Fruit fly (Drosophila melanogaster) whole organism, embryonic: ENCODE data around the gene atl.
A peak's percentile ranks its signal among the peaks of the same experiment; 100 is the strongest.

Experiments used
- Ada2b ChIP-seq: fragments of 200-800 bp; sonication (Bioruptor generic); IDR thresholded peaks from 2 replicates; pipeline ENCODE4 v1.3.6; 2022; ENCODE audit warnings: missing biosample characterization, missing genetic modification characterization
- BtbVII ChIP-seq: fragments of 200-800 bp; sonication (Bioruptor generic); optimal IDR thresholded peaks from 3 replicates; lab custom pipeline; 2017; ENCODE audit warnings: missing biosample characterization, mild to moderate bottlenecking, missing genetic modification characterization
- CG10267 ChIP-seq: fragments of 200-800 bp; sonication (Bioruptor generic); optimal IDR thresholded peaks from 2 replicates; lab custom pipeline; 2018; ENCODE audit warnings: missing biosample characterization, mild to moderate bottlenecking, missing genetic modification characterization, moderate library complexity
- CG10321 ChIP-seq: fragments of 200-800 bp; sonication (Bioruptor generic); IDR thresholded peaks from 2 replicates; pipeline ENCODE4 v1.3.6; 2022; ENCODE audit warnings: missing biosample characterization, missing genetic modification characterization
- CG11093 ChIP-seq: fragments of 200-800 bp; sonication (Bioruptor generic); IDR thresholded peaks from 3 replicates; pipeline ENCODE4 v1.3.6; 2022; ENCODE audit warnings: missing biosample characterization, missing genetic modification characterization
- CG12744 ChIP-seq: fragments of 200-800 bp; sonication (Bioruptor generic); optimal IDR thresholded peaks from 2 replicates; lab custom pipeline; 2016; ENCODE audit warnings: missing biosample characterization, missing genetic modification characterization
- CG13775 ChIP-seq: fragments of 200-800 bp; sonication (Bioruptor generic); optimal IDR thresholded peaks from 3 replicates; lab custom pipeline; 2017; ENCODE audit warnings: missing biosample characterization, mild to moderate bottlenecking, missing genetic modification characterization
- CG17802 ChIP-seq: fragments of 200-800 bp; sonication (Bioruptor generic); optimal IDR thresholded peaks from 2 replicates; lab custom pipeline; 2018; ENCODE audit warnings: missing biosample characterization, mild to moderate bottlenecking, missing genetic modification characterization, moderate library complexity
- CG17912 ChIP-seq: fragments of 200-800 bp; sonication (Bioruptor generic); optimal IDR thresholded peaks from 2 replicates; lab custom pipeline; 2018; ENCODE audit warnings: missing biosample characterization, mild to moderate bottlenecking, missing genetic modification characterization
- CG1792 ChIP-seq: fragments of 200-800 bp; sonication (Bioruptor generic); optimal IDR thresholded peaks from 2 replicates; lab custom pipeline; 2016; ENCODE audit warnings: missing biosample characterization, missing genetic modification characterization
- CG18011 ChIP-seq: fragments of 200-800 bp; sonication (Bioruptor generic); optimal IDR thresholded peaks from 2 replicates; lab custom pipeline; 2017; ENCODE audit warnings: missing biosample characterization, missing genetic modification characterization, mild to moderate bottlenecking, moderate library complexity, missing genotype
- CG18619 ChIP-seq: fragments of 200-800 bp; sonication (Bioruptor generic); optimal IDR thresholded peaks from 3 replicates; lab custom pipeline; 2017; ENCODE audit warnings: missing biosample characterization, mild to moderate bottlenecking, missing genetic modification characterization
- CG2678 ChIP-seq: fragments of 200-800 bp; sonication (Bioruptor generic); optimal IDR thresholded peaks from 3 replicates; lab custom pipeline; 2019; ENCODE audit warnings: missing biosample characterization, mild to moderate bottlenecking, missing genetic modification characterization, moderate library complexity
- CG30403 ChIP-seq: fragments of 200-800 bp; sonication (Bioruptor generic); optimal IDR thresholded peaks from 3 replicates; lab custom pipeline; 2016; ENCODE audit warnings: missing biosample characterization, missing genetic modification characterization
- CG6689 ChIP-seq: fragments of 200-800 bp; sonication (Bioruptor generic); IDR thresholded peaks from 2 replicates; pipeline ENCODE4 v1.3.6; 2022; ENCODE audit warnings: missing biosample characterization, missing genetic modification characterization
- CG7271 ChIP-seq: fragments of 200-800 bp; sonication (Bioruptor generic); optimal IDR thresholded peaks from 2 replicates; lab custom pipeline; 2018; ENCODE audit warnings: missing biosample characterization, mild to moderate bottlenecking, missing genetic modification characterization, moderate library complexity
- CG7963 ChIP-seq: fragments of 200-800 bp; sonication (Bioruptor generic); IDR thresholded peaks from 3 replicates; pipeline ENCODE4 v1.3.6; 2022; ENCODE audit warnings: missing biosample characterization, missing genetic modification characterization; ENCODE audit not compliant: partially characterized antibody
- CrebB ChIP-seq: fragments of 200-800 bp; sonication (Bioruptor generic); optimal IDR thresholded peaks from 3 replicates; lab custom pipeline; 2018; ENCODE audit warnings: missing biosample characterization, mild to moderate bottlenecking, missing genetic modification characterization
- D19B ChIP-seq: fragments of 200-800 bp; sonication (Bioruptor generic); optimal IDR thresholded peaks from 2 replicates; lab custom pipeline; 2017; ENCODE audit warnings: missing biosample characterization, mild to moderate bottlenecking, missing genetic modification characterization
- Dbx ChIP-seq: fragments of 200-800 bp; sonication (Bioruptor generic); IDR thresholded peaks from 3 replicates; pipeline ENCODE4 v1.3.6; 2022; ENCODE audit warnings: missing biosample characterization, missing genetic modification characterization
- E2f1 ChIP-seq: fragments of 200-800 bp; sonication (Bioruptor generic); IDR thresholded peaks from 2 replicates; pipeline ENCODE4 v1.3.6; 2022; ENCODE audit warnings: missing biosample characterization, missing genetic modification characterization
- E2f2 ChIP-seq: fragments of 200-800 bp; sonication (Bioruptor generic); IDR thresholded peaks from 2 replicates; pipeline ENCODE4 v1.3.6; 2022; ENCODE audit warnings: missing biosample characterization, missing genetic modification characterization
- Ets97D ChIP-seq: fragments of 200-800 bp; sonication (Bioruptor generic); optimal IDR thresholded peaks from 3 replicates; lab custom pipeline; 2016; ENCODE audit warnings: missing biosample characterization, missing genetic modification characterization
- Hr51 ChIP-seq, 2 experiments: fragments of 200-800 bp; sonication (Bioruptor generic); optimal IDR thresholded peaks; 2 replicates in 1 of 2; 3 replicates in 1 of 2; lab custom pipeline; 2016 to 2018; ENCODE audit warnings: missing biosample characterization in 2 of 2, missing genetic modification characterization in 2 of 2, mild to moderate bottlenecking in 1 of 2, moderate library complexity in 1 of 2
- NFAT ChIP-seq: fragments of 200-800 bp; sonication (Bioruptor generic); IDR thresholded peaks from 2 replicates; pipeline ENCODE4 v1.3.6; 2022; ENCODE audit warnings: missing biosample characterization, missing genetic modification characterization
- NK7.1 ChIP-seq: fragments of 200-800 bp; sonication (Bioruptor generic); optimal IDR thresholded peaks from 3 replicates; lab custom pipeline; 2016; ENCODE audit warnings: missing biosample characterization, missing genetic modification characterization
- Scr ChIP-seq: fragments of 200-800 bp; sonication (Bioruptor generic); IDR thresholded peaks from 2 replicates; pipeline ENCODE4 v1.3.6; 2022; ENCODE audit warnings: missing biosample characterization, missing genetic modification characterization; ENCODE audit not compliant: partially characterized antibody
- TFAM ChIP-seq: fragments of 200-800 bp; sonication (Bioruptor generic); optimal IDR thresholded peaks from 2 replicates; lab custom pipeline; 2017; ENCODE audit warnings: missing biosample characterization, missing genetic modification characterization, inconsistent platforms
- ac ChIP-seq: fragments of 200-800 bp; sonication (Bioruptor generic); optimal IDR thresholded peaks from 3 replicates; lab custom pipeline; 2017; ENCODE audit warnings: missing biosample characterization, mild to moderate bottlenecking, missing genetic modification characterization
- amos ChIP-seq: fragments of 200-800 bp; sonication (Bioruptor generic); IDR thresholded peaks from 2 replicates; pipeline ENCODE4 v1.3.6; 2022; ENCODE audit warnings: missing biosample characterization, missing genetic modification characterization; ENCODE audit not compliant: partially characterized antibody
- bbx ChIP-seq: fragments of 200-800 bp; sonication (Bioruptor generic); IDR thresholded peaks from 2 replicates; pipeline ENCODE4 v1.3.6; 2022; ENCODE audit warnings: missing biosample characterization, missing genetic modification characterization; ENCODE audit not compliant: partially characterized antibody
- cas ChIP-seq: fragments of 200-800 bp; sonication (Bioruptor generic); IDR thresholded peaks from 2 replicates; pipeline ENCODE4 v1.3.6; 2022; ENCODE audit warnings: missing biosample characterization, missing genetic modification characterization
- danr ChIP-seq: fragments of 200-800 bp; sonication (Bioruptor generic); IDR thresholded peaks from 2 replicates; pipeline ENCODE4 v1.3.6; 2022; ENCODE audit warnings: missing biosample characterization, missing genetic modification characterization
- dmrt99B ChIP-seq: fragments of 200-800 bp; sonication (Bioruptor generic); optimal IDR thresholded peaks from 2 replicates; lab custom pipeline; 2018; ENCODE audit warnings: missing biosample characterization, mild to moderate bottlenecking, missing genetic modification characterization, moderate library complexity
- fd96Cb ChIP-seq: fragments of 200-800 bp; sonication (Bioruptor generic); optimal IDR thresholded peaks from 2 replicates; lab custom pipeline; 2018; ENCODE audit warnings: missing biosample characterization, mild to moderate bottlenecking, missing genetic modification characterization, moderate library complexity
- gfzf ChIP-seq: fragments of 200-800 bp; sonication (Bioruptor generic); optimal IDR thresholded peaks from 2 replicates; lab custom pipeline; 2016; ENCODE audit warnings: missing biosample characterization, mild to moderate bottlenecking, missing genetic modification characterization, moderate library complexity
- gro ChIP-seq: fragments of 200-800 bp; sonication (Bioruptor generic); optimal IDR thresholded peaks from 2 replicates; lab custom pipeline; 2016; ENCODE audit warnings: missing biosample characterization, missing genetic modification characterization
- gsb ChIP-seq: fragments of 200-800 bp; sonication (Bioruptor generic); IDR thresholded peaks from 2 replicates; pipeline ENCODE4 v1.3.6; 2022; ENCODE audit warnings: missing biosample characterization, missing genetic modification characterization
- jing ChIP-seq: fragments of 200-800 bp; sonication (Bioruptor generic); optimal IDR thresholded peaks from 2 replicates; lab custom pipeline; 2018; ENCODE audit warnings: missing biosample characterization, mild to moderate bottlenecking, missing genetic modification characterization
- lilli ChIP-seq: fragments of 200-800 bp; sonication (Bioruptor generic); optimal IDR thresholded peaks from 3 replicates; lab custom pipeline; 2016; ENCODE audit warnings: missing biosample characterization, missing genetic modification characterization
- nerfin-2 ChIP-seq: fragments of 200-800 bp; sonication (Bioruptor generic); IDR thresholded peaks from 2 replicates; pipeline ENCODE4 v1.3.6; 2022; ENCODE audit warnings: missing biosample characterization, missing genetic modification characterization; ENCODE audit not compliant: partially characterized antibody
- otp ChIP-seq: fragments of 200-800 bp; sonication (Bioruptor generic); IDR thresholded peaks from 3 replicates; pipeline ENCODE4, ENCODE4 v1.3.6; 2022; ENCODE audit warnings: missing biosample characterization, missing genetic modification characterization
- p53 ChIP-seq: fragments of 200-800 bp; sonication (Bioruptor generic); optimal IDR thresholded peaks from 2 replicates; lab custom pipeline; 2016; ENCODE audit warnings: missing biosample characterization, missing genetic modification characterization
- pfk ChIP-seq: fragments of 200-800 bp; sonication (Bioruptor generic); optimal IDR thresholded peaks from 2 replicates; lab custom pipeline; 2018; ENCODE audit warnings: missing biosample characterization, mild to moderate bottlenecking, missing genetic modification characterization, moderate library complexity
- psq ChIP-seq: fragments of 200-800 bp; sonication (Bioruptor generic); optimal IDR thresholded peaks from 2 replicates; lab custom pipeline; 2017; ENCODE audit warnings: missing biosample characterization, missing genetic modification characterization
- schlank ChIP-seq: fragments of 200-800 bp; sonication (Bioruptor generic); optimal IDR thresholded peaks from 2 replicates; lab custom pipeline; 2018; ENCODE audit warnings: missing biosample characterization, mild to moderate bottlenecking, missing genetic modification characterization
- stc ChIP-seq: fragments of 200-800 bp; sonication (Bioruptor generic); IDR thresholded peaks from 2 replicates; pipeline ENCODE4 v1.3.6; 2022; ENCODE audit warnings: missing biosample characterization, missing genetic modification characterization
- tll ChIP-seq, 2 experiments: fragments of 200-800 bp in 1 of 2; fragments of >200 bp in 1 of 2; sonication (Bioruptor generic) in 1 of 2; optimal IDR thresholded peaks; 2 replicates each; lab custom pipeline; 2017 to 2019; ENCODE audit warnings: missing biosample characterization in 2 of 2, missing genetic modification characterization in 2 of 2, mild to moderate bottlenecking in 1 of 2, moderate library complexity in 1 of 2
- usp ChIP-seq: fragments of >200 bp; optimal IDR thresholded peaks from 2 replicates; lab custom pipeline; 2017; ENCODE audit warnings: missing biosample characterization, missing genetic modification characterization
- zen ChIP-seq: fragments of 200-800 bp; sonication (Bioruptor generic); optimal IDR thresholded peaks from 3 replicates; lab custom pipeline; 2018; ENCODE audit warnings: missing biosample characterization, mild to moderate bottlenecking, missing genetic modification characterization, moderate library complexity

The atl gene

DNA sequence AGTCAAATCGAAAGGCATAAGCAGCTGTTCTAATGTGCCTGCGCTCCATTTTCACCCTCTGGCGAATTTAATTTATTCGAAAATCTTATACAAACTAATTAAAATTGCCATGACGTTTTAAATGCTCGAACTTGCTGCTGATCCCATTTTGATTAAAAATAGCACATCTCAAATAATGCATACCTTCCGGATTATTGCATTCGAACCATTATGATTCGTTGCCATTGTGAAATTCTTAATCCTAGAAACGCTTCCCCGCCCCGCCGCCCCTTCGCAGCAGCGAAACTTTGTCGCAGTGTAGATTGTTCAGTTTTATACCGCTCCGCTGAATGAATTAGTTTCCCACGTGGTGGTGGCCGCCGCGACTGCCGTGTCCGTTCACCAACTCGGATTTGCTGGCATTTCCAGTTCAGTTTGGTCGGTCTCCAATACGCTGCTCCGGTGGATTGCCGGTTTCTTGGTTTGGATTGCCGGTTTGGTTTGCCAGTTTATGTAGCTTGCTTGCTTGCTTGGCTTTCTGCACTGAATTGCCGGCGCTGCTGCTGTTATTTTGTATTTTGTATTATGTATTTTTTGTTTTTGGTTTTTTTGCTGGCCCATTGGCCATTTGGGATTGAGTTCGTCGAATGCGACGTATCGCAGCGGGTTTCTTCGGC, 26.8 kb upstream of the atl start (continued):
- TF ChIP-seq ac (GFP tag; lab: Kevin White, UChicago): no peak
- no peak for TF ChIP-seq CG11093
- TF ChIP-seq otp: no peak
- TF ChIP-seq BtbVII (GFP tag; lab: Kevin White, UChicago): no peak
- TF ChIP-seq TFAM (GFP tag; lab: Kevin White, UChicago): no peak
- peak; percentile 1 for TF ChIP-seq fd96Cb
- TF ChIP-seq CG7271 (tag; lab: Kevin White, UChicago): no peak
- TF ChIP-seq CG2678 (tag; lab: Kevin White, UChicago): peak; percentile 17
- no peak for TF ChIP-seq nerfin-2 (GFP tag; lab: Robert Waterston, UW)
- no peak for TF ChIP-seq CG10321 (GFP tag; lab: Robert Waterston, UW)
- no peak for TF ChIP-seq p53
- TF ChIP-seq CG12744 (GFP tag; lab: Kevin White, UChicago): no peak
- no peak for TF ChIP-seq CG7963 (GFP tag; lab: Robert Waterston, UW)
- TF ChIP-seq pfk (GFP tag; lab: Kevin White, UChicago): no peak
- no peak for TF ChIP-seq bbx (GFP tag; lab: Robert Waterston, UW)
- TF ChIP-seq lilli (GFP tag; lab: Kevin White, UChicago): peak; percentile 2
- TF ChIP-seq usp (GFP tag; lab: Kevin White, UChicago): no peak
- no peak for TF ChIP-seq danr
- TF ChIP-seq amos (GFP tag; lab: Robert Waterston, UW): no peak
- TF ChIP-seq CG6689: 0 out of 2 replicates have a peak, but pooled peaks have one; percentile 44
- TF ChIP-seq CG17802 (tag; lab: Kevin White, UChicago): no peak
- no peak for TF ChIP-seq gfzf
- no peak for TF ChIP-seq zen
- TF ChIP-seq CG18011 (GFP tag; lab: Kevin White, UChicago): no peak
- no peak for TF ChIP-seq Ada2b (GFP tag; lab: Robert Waterston, UW)
- TF ChIP-seq E2f2: no peak
- no peak for TF ChIP-seq NK7.1 (GFP tag; lab: Kevin White, UChicago)
- no peak for TF ChIP-seq stc (GFP tag; lab: Robert Waterston, UW)
- TF ChIP-seq gro (GFP tag; lab: Kevin White, UChicago): no peak
- TF ChIP-seq CG18619 (GFP tag; lab: Kevin White, UChicago): peak; percentile 7
- no peak for TF ChIP-seq NFAT
- TF ChIP-seq psq (GFP tag; lab: Kevin White, UChicago): no peak
- TF ChIP-seq gsb (GFP tag; lab: Robert Waterston, UW): no peak
- no peak for TF ChIP-seq Ets97D
- TF ChIP-seq dmrt99B (tag; lab: Kevin White, UChicago): peak; percentile 51
- no peak for TF ChIP-seq CG17912 (GFP tag; lab: Kevin White, UChicago)
- TF ChIP-seq tll (GFP tag; optimal IDR thresholded peaks at IDR 0.05; lab: Kevin White, UChicago): no peak
- no peak for TF ChIP-seq Scr
- no peak for TF ChIP-seq CrebB (tag; lab: Kevin White, UChicago)
- TF ChIP-seq CG13775: peak; percentile 7
- TF ChIP-seq CG30403 (GFP tag; lab: Kevin White, UChicago): peak; percentile 37
- TF ChIP-seq schlank (tag; lab: Kevin White, UChicago): no peak
- TF ChIP-seq E2f1 (GFP tag; lab: Robert Waterston, UW): 0 out of 2 replicates have a peak, but pooled peaks have one; percentile 13
- peak in 1 of 2 experiments; percentile 48 for TF ChIP-seq Hr51 (GFP tag; optimal IDR thresholded peaks at IDR 0.05; lab: Kevin White, UChicago)
- no peak for TF ChIP-seq Dbx (GFP tag; lab: Robert Waterston, UW)
- TF ChIP-seq jing (GFP tag; lab: Kevin White, UChicago): no peak
- TF ChIP-seq cas (GFP tag; lab: Robert Waterston, UW): no peak
- TF ChIP-seq D19B (GFP tag; lab: Kevin White, UChicago): no peak
- peak; percentile 10 for TF ChIP-seq CG10267
- no peak for TF ChIP-seq CG1792 (GFP tag; lab: Kevin White, UChicago)
